Worm (Caenorhabditis elegans) whole organism, L3 larva: ENCODE measurements around the gene C17H12.11.

ENCODE experiments used
- ZK546.5 ChIP-seq: sonication (generic microtip); optimal IDR thresholded peaks from 2 replicates; lab custom pipeline; 2017; ENCODE audit warnings: missing biosample characterization, missing genetic modification characterization
- ama-1 ChIP-seq: fragments of 150-350 bp; optimal IDR thresholded peaks from 2 replicates; lab custom pipeline; 2018
- fkh-10 ChIP-seq: sonication (generic microtip); optimal IDR thresholded peaks from 2 replicates; lab custom pipeline; 2017; ENCODE audit warnings: missing biosample characterization, missing genetic modification reagents, missing genetic modification characterization
- nhr-11 ChIP-seq: fragments of 150-350 bp; optimal IDR thresholded peaks from 2 replicates; lab custom pipeline; 2014; ENCODE audit warnings: missing biosample characterization, missing genetic modification characterization
- nhr-237 ChIP-seq: fragments of 150-350 bp; optimal IDR thresholded peaks from 2 replicates; lab custom pipeline; 2014; ENCODE audit warnings: missing biosample characterization, missing genetic modification characterization
- nhr-25 ChIP-seq: sonication (generic microtip); optimal IDR thresholded peaks from 2 replicates; lab custom pipeline; 2017; ENCODE audit warnings: missing biosample characterization, missing genetic modification characterization
- nhr-28 ChIP-seq: fragments of 150-350 bp; optimal IDR thresholded peaks from 2 replicates; lab custom pipeline; 2014; ENCODE audit warnings: missing biosample characterization, missing genetic modification characterization
- unc-62 ChIP-seq: fragments of 150-350 bp; sonication (generic microtip); optimal IDR thresholded peaks from 4 replicates; lab custom pipeline; 2014; ENCODE audit warnings: missing biosample characterization, missing genetic modification reagents, missing genetic modification characterization
- zag-1 ChIP-seq: fragments of 150-350 bp; optimal IDR thresholded peaks from 2 replicates; lab custom pipeline; 2014; ENCODE audit warnings: missing biosample characterization, missing genetic modification characterization
- ztf-4 ChIP-seq: fragments of 150-350 bp; optimal IDR thresholded peaks from 2 replicates; lab custom pipeline; 2014; ENCODE audit warnings: missing biosample characterization, missing genetic modification characterization

DNA sequence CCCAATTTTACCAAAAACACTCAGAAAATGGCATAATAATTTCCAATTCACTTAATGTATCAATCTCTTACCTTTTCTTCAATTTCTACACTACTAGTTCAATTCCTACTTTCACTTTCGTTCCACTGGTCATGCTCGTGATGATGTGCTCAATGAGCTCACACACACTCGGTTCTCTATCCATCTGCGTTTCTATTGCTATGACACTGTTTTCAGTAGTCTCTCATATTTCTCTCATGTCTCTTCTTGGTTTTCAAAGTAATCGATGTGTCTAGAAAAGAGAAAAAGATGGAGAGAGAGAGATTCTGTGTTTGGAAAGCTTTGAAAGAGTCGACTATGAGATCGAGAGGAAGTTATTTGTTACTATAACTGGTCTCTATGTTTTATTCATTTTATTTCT lies 34.9 kb upstream of the C17H12.11 start:
- no peak for TF ChIP-seq ZK546.5 (tag; lab: Kevin White, UChicago)
- TF ChIP-seq nhr-11 (tag; lab: Kevin White, UChicago): no peak
- no peak for TF ChIP-seq ztf-4 (tag; lab: Kevin White, UChicago)
- no peak for TF ChIP-seq nhr-25 (tag; lab: Kevin White, UChicago)
- TF ChIP-seq nhr-237 (tag; lab: Kevin White, UChicago): no peak
- TF ChIP-seq ama-1 (lab: Kevin White, UChicago): no peak
- TF ChIP-seq nhr-28: no peak
- peak; percentile 35 for TF ChIP-seq fkh-10 (GFP tag; lab: Kevin White, UChicago)
- TF ChIP-seq unc-62: no peak
- no peak for TF ChIP-seq zag-1
